Worm (Caenorhabditis elegans) whole organism, L4/young adult: ENCODE data around the gene F38E9.6.

Experiments
- W03F9.2 ChIP-seq: fragments of 150-350 bp; optimal IDR thresholded peaks from 2 replicates; lab custom pipeline; 2014; ENCODE audit warnings: missing biosample characterization, missing genetic modification characterization
- dao-5 ChIP-seq: sonication (generic microtip); optimal IDR thresholded peaks from 2 replicates; lab custom pipeline; 2016; ENCODE audit warnings: missing genotype, missing genetic modification characterization, moderate library complexity, missing compliant biosample characterization
- him-1 ChIP-seq: sonication (generic microtip); optimal IDR thresholded peaks from 2 replicates; lab custom pipeline; 2016; ENCODE audit warnings: missing genotype, missing genetic modification reagents, missing genetic modification characterization, missing compliant biosample characterization

DNA sequence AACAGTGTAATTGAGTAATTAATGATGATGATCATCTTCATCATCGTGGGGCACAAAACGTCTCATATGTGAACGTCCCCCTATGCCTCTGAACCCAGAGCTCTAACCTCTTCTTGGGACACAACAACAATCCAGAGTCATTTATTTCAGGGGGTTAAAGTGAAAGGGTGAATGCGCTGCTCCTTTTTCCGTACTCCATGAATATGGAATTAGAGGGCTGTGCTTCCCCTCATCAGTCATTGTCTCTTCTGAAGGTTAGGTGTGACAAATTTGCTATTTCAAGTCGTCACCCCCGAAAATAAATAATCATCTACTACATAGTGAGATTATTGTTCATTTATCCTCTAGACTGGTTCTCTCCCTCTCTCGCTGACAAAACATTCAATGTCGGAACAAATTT is 29.9 kb upstream of the F38E9.6 start:
- TF ChIP-seq him-1 (tag; lab: Kevin White, UChicago) (no peak), W03F9.2 (tag; lab: Kevin White, UChicago) (no peak), dao-5 (tag; lab: Kevin White, UChicago) (no peak)
